Fruit fly (Drosophila melanogaster) whole organism, adult: Measurements from ENCODE around the gene CG40439.
"Not testable (repeated sequence)": the region's sequence is repeated elsewhere in the genome, so short reads cannot be mapped to it uniquely, and the experiment has no call there.

ENCODE experiments used
- CG11617 ChIP-seq: fragments of 200-800 bp; sonication (Bioruptor generic); optimal IDR thresholded peaks from 2 replicates; lab custom pipeline; 2017; ENCODE audit warnings: mild to moderate bottlenecking, missing biosample characterization, missing genetic modification reagents, missing genetic modification characterization
- CG14711 ChIP-seq: fragments of 200-800 bp; sonication (Bioruptor generic); optimal IDR thresholded peaks from 2 replicates; lab custom pipeline; 2018; ENCODE audit warnings: missing biosample characterization, mild to moderate bottlenecking, missing genetic modification characterization, moderate library complexity
- CG33017 ChIP-seq: fragments of 200-800 bp; sonication (Bioruptor generic); optimal IDR thresholded peaks from 2 replicates; lab custom pipeline; 2018; ENCODE audit warnings: missing biosample characterization, mild to moderate bottlenecking, missing genetic modification characterization, moderate library complexity
- CG5204 ChIP-seq: fragments of 200-800 bp; sonication (Bioruptor generic); optimal IDR thresholded peaks from 2 replicates; lab custom pipeline; 2016; ENCODE audit warnings: missing biosample characterization, missing genetic modification characterization
- Crg-1 ChIP-seq: fragments of 200-800 bp; sonication (Bioruptor generic); optimal IDR thresholded peaks from 2 replicates; lab custom pipeline; 2016; ENCODE audit warnings: missing biosample characterization, missing genetic modification characterization
- Hr96 ChIP-seq: fragments of 200-800 bp; sonication (Bioruptor generic); optimal IDR thresholded peaks from 2 replicates; lab custom pipeline; 2016; ENCODE audit warnings: missing biosample characterization, missing genetic modification characterization
- Mnt ChIP-seq: fragments of 200-800 bp; sonication (Bioruptor generic); optimal IDR thresholded peaks from 2 replicates; lab custom pipeline; 2016; ENCODE audit warnings: missing biosample characterization, mild to moderate bottlenecking, missing genetic modification characterization
- bab1 ChIP-seq: fragments of 200-800 bp; sonication (Bioruptor generic); optimal IDR thresholded peaks from 3 replicates; lab custom pipeline; 2019; ENCODE audit warnings: missing biosample characterization, mild to moderate bottlenecking, missing genetic modification characterization, moderate library complexity
- cnc ChIP-seq, 2 experiments: fragments of >200 bp; optimal IDR thresholded peaks; 2 replicates each; lab custom pipeline; 2017
- ovo ChIP-seq: fragments of 200-800 bp; sonication (Bioruptor generic); optimal IDR thresholded peaks from 2 replicates; lab custom pipeline; 2016; ENCODE audit warnings: missing biosample characterization, missing genetic modification characterization
- pad ChIP-seq: fragments of 200-800 bp; sonication (Bioruptor generic); optimal IDR thresholded peaks from 3 replicates; lab custom pipeline; 2017; ENCODE audit warnings: missing biosample characterization, missing genetic modification characterization, mild to moderate bottlenecking, moderate library complexity, missing genetic modification reagents
- toe ChIP-seq: fragments of 200-800 bp; sonication (Bioruptor generic); optimal IDR thresholded peaks from 2 replicates; lab custom pipeline; 2016; ENCODE audit warnings: missing biosample characterization, missing genetic modification characterization

CG40439 gene

dm6 chr2L:22798269-22798668 lies at the start of gene CG40439:
CG40439 (minus strand) TSS chr2L:22798276.
- TF ChIP-seq CG33017 (tag; lab: Kevin White, UChicago); Mnt (GFP tag; lab: Kevin White, UChicago); Hr96 (GFP tag; lab: Kevin White, UChicago): not testable (repeated sequence)

- not testable (repeated sequence) for TF ChIP-seq cnc (optimal IDR thresholded peaks at IDR 0.05; lab: Kevin White, UChicago); CG33017 (tag; lab: Kevin White, UChicago); ovo (GFP tag; lab: Kevin White, UChicago)
These were observed 45.8 kb upstream of the CG40439 start, which contains the start of gene CG17715 for dm6 chr2L:22843920-22844319. CG17715 (plus strand) TSS chr2L:22844220.

dm6 chr2L:22758159-22758558 lies 39.9 kb downstream of the CG40439 start:
- TF ChIP-seq CG11617 (GFP tag; lab: Kevin White, UChicago) (no peak), cnc (optimal IDR thresholded peaks at IDR 0.05; lab: Kevin White, UChicago) (no peak), pad (GFP tag; lab: Kevin White, UChicago) (no peak), CG5204 (no peak)

dm6 chr2L:22756281-22756680 lies 41.8 kb downstream of the CG40439 start, which contains the start of gene CG40006:
CG40006 (minus strand) TSS chr2L:22756349.
- TF ChIP-seq toe (GFP tag; lab: Kevin White, UChicago) (no peak), CG14711 (tag; lab: Kevin White, UChicago) (no peak), bab1 (GFP tag; lab: Kevin White, UChicago) (no peak), Crg-1 (GFP tag; lab: Kevin White, UChicago) (no peak), Hr96 (GFP tag; lab: Kevin White, UChicago) (no peak)
